Worm (Caenorhabditis elegans) whole organism, young adult: ENCODE results near the gene W08E12.9.
"Not testable (repeated sequence)": the region's sequence is repeated elsewhere in the genome, so short reads cannot be mapped to it uniquely, and the experiment has no call there.

Source experiments
- B0035.1 ChIP-seq: sonication (generic microtip); optimal IDR thresholded peaks from 2 replicates; lab custom pipeline; 2016; ENCODE audit warnings: missing genetic modification characterization, mild to moderate bottlenecking, missing compliant biosample characterization, missing genotype, missing genetic modification reagents
- F52B5.7 ChIP-seq: sonication (generic microtip); optimal IDR thresholded peaks from 2 replicates; lab custom pipeline; 2016; ENCODE audit warnings: mild to moderate bottlenecking, missing genetic modification characterization, missing compliant biosample characterization
- Y56A3A.18 ChIP-seq: fragments of 200-800 bp; sonication (Bioruptor generic); IDR thresholded peaks from 2 replicates; pipeline ENCODE4 v1.3.6; 2022; ENCODE audit warnings: missing genetic modification reagents, missing genetic modification characterization, missing compliant biosample characterization
- dox-1 ChIP-seq: fragments of 200-800 bp; sonication (Bioruptor generic); IDR thresholded peaks from 2 replicates; pipeline ENCODE4 v1.3.6; 2022; ENCODE audit warnings: missing genetic modification reagents, missing genetic modification characterization, missing compliant biosample characterization
- egrh-3 ChIP-seq: fragments of 200-800 bp; sonication (Bioruptor generic); IDR thresholded peaks from 2 replicates; pipeline ENCODE4 v1.3.6; 2022; ENCODE audit warnings: missing genetic modification reagents, missing genetic modification characterization, missing compliant biosample characterization
- gei-17 ChIP-seq: fragments of 200-800 bp; sonication (Bioruptor generic); optimal IDR thresholded peaks from 2 replicates; lab custom pipeline; 2018; ENCODE audit warnings: mild to moderate bottlenecking, missing genetic modification characterization, missing compliant biosample characterization
- hmg-20 ChIP-seq: fragments of 200-800 bp; sonication (Bioruptor generic); IDR thresholded peaks from 2 replicates; pipeline ENCODE4 v1.3.6; 2022; ENCODE audit warnings: missing genetic modification reagents, missing genetic modification characterization, missing compliant biosample characterization
- madf-8 ChIP-seq: fragments of 200-800 bp; sonication (Bioruptor generic); conservative IDR thresholded peaks from 2 replicates; pipeline ENCODE4 v1.3.6; 2022; ENCODE audit warnings: missing genetic modification reagents, missing genetic modification characterization, missing compliant biosample characterization
- snpc-3.4 ChIP-seq: sonication (generic microtip); optimal IDR thresholded peaks from 2 replicates; lab custom pipeline; 2017; ENCODE audit warnings: missing genetic modification characterization, mild to moderate bottlenecking, missing compliant biosample characterization, antibody characterized with exemption, moderate library complexity, missing genotype, missing genetic modification reagents
- snpc-4 ChIP-seq, 5 experiments: fragments of 150-350 bp in 1 of 5; sonication (generic microtip) in 4 of 5; optimal IDR thresholded peaks; 2 replicates each; lab custom pipeline; 2014 to 2018; ENCODE audit warnings: missing genetic modification characterization in 5 of 5, missing biosample characterization in 3 of 5, antibody characterized with exemption in 2 of 5, mild to moderate bottlenecking in 2 of 5, missing compliant biosample characterization in 2 of 5, missing genotype in 2 of 5, moderate library complexity in 2 of 5, missing genetic modification reagents in 1 of 5
- tlf-1 ChIP-seq: fragments of 200-800 bp; sonication (Bioruptor generic); optimal IDR thresholded peaks from 2 replicates; lab custom pipeline; 2018; ENCODE audit warnings: mild to moderate bottlenecking, missing genetic modification characterization, missing compliant biosample characterization
- unc-62 ChIP-seq: fragments of 150-350 bp; optimal IDR thresholded peaks from 2 replicates; lab custom pipeline; 2014; ENCODE audit warnings: missing biosample characterization, missing genetic modification reagents, missing genetic modification characterization
- ztf-3 ChIP-seq: fragments of 200-800 bp; sonication (Bioruptor generic); optimal IDR thresholded peaks from 2 replicates; lab custom pipeline; 2018; ENCODE audit warnings: mild to moderate bottlenecking, missing genetic modification characterization, missing compliant biosample characterization

ce11 chrIV:3314099-3314498 is 6.7 kb upstream of the W08E12.9 start:
- TF ChIP-seq F52B5.7; madf-8 (GFP tag; lab: Robert Waterston, UW); ztf-3 (GFP tag; lab: Kevin White, UChicago); unc-62 (GFP tag; lab: Kevin White, UChicago); snpc-3.4 (tag; lab: Kevin White, UChicago); snpc-4 (GFP tag; optimal IDR thresholded peaks at IDR 0.05; lab: Kevin White, UChicago); snpc-4 (tag; optimal IDR thresholded peaks at IDR 0.05; lab: Kevin White, UChicago); tlf-1 (GFP tag; lab: Kevin White, UChicago); dox-1 (GFP tag; lab: Robert Waterston, UW); hmg-20; gei-17 (GFP tag; lab: Kevin White, UChicago); Y56A3A.18 (GFP tag; lab: Robert Waterston, UW); egrh-3 (GFP tag; lab: Robert Waterston, UW); B0035.1 (tag; lab: Kevin White, UChicago): not testable (repeated sequence)
